Worm (Caenorhabditis elegans) whole organism, L1 larva: Measurements from ENCODE around the gene wht-4.

Experiments
- C04F5.9 ChIP-seq: sonication (generic microtip); optimal IDR thresholded peaks from 2 replicates; lab custom pipeline; 2016; ENCODE audit warnings: missing genetic modification characterization, missing compliant biosample characterization
- Y116A8C.19 ChIP-seq: sonication (generic microtip); optimal IDR thresholded peaks from 2 replicates; lab custom pipeline; 2016; ENCODE audit warnings: missing compliant biosample characterization, missing genetic modification characterization, borderline replicate concordance
- ceh-8 ChIP-seq: fragments of 200-800 bp; sonication (Bioruptor generic); optimal IDR thresholded peaks from 2 replicates; lab custom pipeline; 2018; ENCODE audit warnings: mild to moderate bottlenecking, missing genetic modification characterization, moderate library complexity, missing compliant biosample characterization
- ceh-88 ChIP-seq: fragments of 200-800 bp; sonication (Bioruptor generic); IDR thresholded peaks from 2 replicates; pipeline ENCODE4 v1.3.6; 2022; ENCODE audit warnings: missing genetic modification characterization, missing compliant biosample characterization
- ces-1 ChIP-seq: fragments of 150-350 bp; optimal IDR thresholded peaks from 2 replicates; lab custom pipeline; 2014; ENCODE audit warnings: missing biosample characterization, missing genetic modification reagents, missing genetic modification characterization
- dsc-1 ChIP-seq: sonication (generic microtip); optimal IDR thresholded peaks from 2 replicates; lab custom pipeline; 2016; ENCODE audit warnings: mild to moderate bottlenecking, missing genetic modification characterization, missing compliant biosample characterization
- efl-1 ChIP-seq, 4 experiments: fragments of 150-350 bp; optimal IDR thresholded peaks in 3 of 4; peaks in 1 of 4; 1 replicate in 1 of 4; 2 replicates in 3 of 4; lab custom pipeline; 2014; ENCODE audit warnings: missing biosample characterization in 2 of 4, missing genetic modification characterization in 2 of 4, missing genetic modification reagents in 2 of 4
- egl-27 ChIP-seq, 2 experiments: fragments of 150-350 bp in 1 of 2; sonication (generic microtip); optimal IDR thresholded peaks; 3 replicates each; lab custom pipeline; 2017 to 2018; ENCODE audit warnings: missing biosample characterization in 2 of 2, missing genetic modification characterization in 2 of 2, missing genetic modification reagents in 2 of 2
- elt-2 ChIP-seq: sonication (generic microtip); optimal IDR thresholded peaks from 2 replicates; lab custom pipeline; 2016; ENCODE audit warnings: missing genetic modification characterization, mild to moderate bottlenecking, inconsistent platforms, missing compliant biosample characterization, missing genetic modification reagents
- elt-3 ChIP-seq, 6 experiments: fragments of 150-350 bp in 1 of 6; sonication (generic microtip); optimal IDR thresholded peaks; 2 replicates each; lab custom pipeline; 2017 to 2018; ENCODE audit warnings: missing biosample characterization in 6 of 6, missing genetic modification characterization in 6 of 6, inconsistent platforms in 1 of 6
- fkh-8 ChIP-seq: sonication (generic microtip); optimal IDR thresholded peaks from 2 replicates; lab custom pipeline; 2016; ENCODE audit warnings: mild to moderate bottlenecking, missing genetic modification characterization, missing compliant biosample characterization
- fos-1 ChIP-seq: fragments of 150-350 bp; optimal IDR thresholded peaks from 2 replicates; lab custom pipeline; 2014; ENCODE audit warnings: missing biosample characterization, missing genetic modification characterization
- hlh-17 ChIP-seq: fragments of 200-800 bp; sonication (Bioruptor generic); optimal IDR thresholded peaks from 2 replicates; lab custom pipeline; 2018; ENCODE audit warnings: missing genetic modification characterization, mild to moderate bottlenecking, missing compliant biosample characterization, moderate library complexity, borderline replicate concordance
- isw-1 ChIP-seq: fragments of 200-800 bp; sonication (Bioruptor generic); IDR thresholded peaks from 2 replicates; pipeline ENCODE4 v1.3.6; 2022; ENCODE audit warnings: missing genetic modification characterization, missing compliant biosample characterization
- lin-14 ChIP-seq: fragments of 200-800 bp; sonication (Bioruptor generic); optimal IDR thresholded peaks from 2 replicates; lab custom pipeline; 2018; ENCODE audit warnings: mild to moderate bottlenecking, missing genetic modification characterization, moderate library complexity, missing compliant biosample characterization
- lin-15B ChIP-seq: fragments of 150-350 bp; sonication (generic microtip); optimal IDR thresholded peaks from 3 replicates; lab custom pipeline; 2014; ENCODE audit warnings: missing biosample characterization, missing genetic modification characterization
- lin-35 ChIP-seq, 2 experiments: fragments of 150-350 bp; optimal IDR thresholded peaks; 2 replicates each; lab custom pipeline; 2014; ENCODE audit warnings: missing biosample characterization in 2 of 2, missing genetic modification characterization in 2 of 2, missing genetic modification reagents in 2 of 2
- lin-39 ChIP-seq: fragments of 150-350 bp; optimal IDR thresholded peaks from 2 replicates; lab custom pipeline; 2014; ENCODE audit warnings: missing biosample characterization, missing genetic modification reagents, missing genetic modification characterization
- lir-3 ChIP-seq: sonication (generic microtip); optimal IDR thresholded peaks from 2 replicates; lab custom pipeline; 2016; ENCODE audit warnings: mild to moderate bottlenecking, missing genetic modification characterization, moderate library complexity, missing compliant biosample characterization; ENCODE audit not compliant: poor library complexity
- lsy-2 ChIP-seq, 2 experiments: fragments of 150-350 bp; optimal IDR thresholded peaks; 2 replicates each; lab custom pipeline; 2014; ENCODE audit warnings: missing biosample characterization in 2 of 2, missing genetic modification characterization in 2 of 2
- mab-9 ChIP-seq: fragments of 200-800 bp; sonication (Bioruptor generic); IDR thresholded peaks from 2 replicates; pipeline ENCODE4 v1.3.6; 2022; ENCODE audit warnings: missing genetic modification reagents, missing genetic modification characterization, missing compliant biosample characterization
- mdl-1 ChIP-seq, 2 experiments: fragments of 150-350 bp; optimal IDR thresholded peaks; 2 replicates each; lab custom pipeline; 2014 to 2017; ENCODE audit warnings: missing biosample characterization in 2 of 2, missing genetic modification characterization in 2 of 2, inconsistent platforms in 1 of 2
- mef-2 ChIP-seq: fragments of 150-350 bp; optimal IDR thresholded peaks from 2 replicates; lab custom pipeline; 2014; ENCODE audit warnings: missing biosample characterization, missing genetic modification characterization
- mep-1 ChIP-seq: fragments of 150-350 bp; optimal IDR thresholded peaks from 2 replicates; lab custom pipeline; 2014; ENCODE audit warnings: missing biosample characterization, missing genetic modification characterization
- nhr-11 ChIP-seq: fragments of 150-350 bp; optimal IDR thresholded peaks from 2 replicates; lab custom pipeline; 2014; ENCODE audit warnings: missing biosample characterization, missing genetic modification characterization
- nhr-12 ChIP-seq: sonication (generic microtip); optimal IDR thresholded peaks from 2 replicates; lab custom pipeline; 2017; ENCODE audit warnings: missing biosample characterization, missing genetic modification characterization
- nhr-19 ChIP-seq: fragments of 200-800 bp; sonication (Bioruptor generic); conservative IDR thresholded peaks from 2 replicates; pipeline ENCODE4 v1.3.6; 2022; ENCODE audit warnings: missing genetic modification characterization, missing compliant biosample characterization
- nhr-20 ChIP-seq: sonication (generic microtip); optimal IDR thresholded peaks from 2 replicates; lab custom pipeline; 2016; ENCODE audit warnings: mild to moderate bottlenecking, missing genetic modification characterization, missing compliant biosample characterization
- nhr-237 ChIP-seq: fragments of 150-350 bp; optimal IDR thresholded peaks from 2 replicates; lab custom pipeline; 2014; ENCODE audit warnings: missing biosample characterization, missing genetic modification characterization
- nhr-47 ChIP-seq: sonication (generic microtip); optimal IDR thresholded peaks from 2 replicates; lab custom pipeline; 2016; ENCODE audit warnings: mild to moderate bottlenecking, missing genetic modification characterization, moderate library complexity, missing compliant biosample characterization
- nhr-71 ChIP-seq: sonication (generic microtip); optimal IDR thresholded peaks from 2 replicates; lab custom pipeline; 2016; ENCODE audit warnings: mild to moderate bottlenecking, missing genetic modification characterization, moderate library complexity, missing compliant biosample characterization
- nhr-84 ChIP-seq: sonication (generic microtip); optimal IDR thresholded peaks from 2 replicates; lab custom pipeline; 2017; ENCODE audit warnings: missing biosample characterization, missing genetic modification characterization
- nhr-85 ChIP-seq: sonication (generic microtip); peaks from one replicate; lab custom pipeline; 2016; ENCODE audit warnings: missing genetic modification characterization, inconsistent platforms, missing compliant biosample characterization
- nhr-90 ChIP-seq: sonication (generic microtip); optimal IDR thresholded peaks from 2 replicates; lab custom pipeline; 2016; ENCODE audit warnings: mild to moderate bottlenecking, missing genetic modification characterization, missing compliant biosample characterization; ENCODE audit not compliant: poor library complexity
- pag-3 ChIP-seq: sonication (generic microtip); optimal IDR thresholded peaks from 2 replicates; lab custom pipeline; 2017; ENCODE audit warnings: missing genetic modification characterization, mild to moderate bottlenecking, missing compliant biosample characterization, antibody characterized with exemption, borderline replicate concordance; ENCODE audit not compliant: insufficient read depth
- skn-1 ChIP-seq: fragments of 150-350 bp; optimal IDR thresholded peaks from 2 replicates; lab custom pipeline; 2014; ENCODE audit warnings: missing biosample characterization, missing genetic modification characterization
- snpc-4 ChIP-seq: fragments of 150-350 bp; optimal IDR thresholded peaks from 2 replicates; lab custom pipeline; 2014; ENCODE audit warnings: missing biosample characterization, missing genetic modification characterization
- snu-23 ChIP-seq: sonication (generic microtip); optimal IDR thresholded peaks from 2 replicates; lab custom pipeline; 2016; ENCODE audit warnings: missing genetic modification characterization, missing compliant biosample characterization
- sup-37 ChIP-seq: fragments of 200-800 bp; sonication (Bioruptor generic); optimal IDR thresholded peaks from 2 replicates; lab custom pipeline; 2018; ENCODE audit warnings: mild to moderate bottlenecking, missing genetic modification characterization, missing compliant biosample characterization
- swsn-7 ChIP-seq: sonication (generic microtip); optimal IDR thresholded peaks from 2 replicates; lab custom pipeline; 2016; ENCODE audit warnings: missing genetic modification characterization, missing compliant biosample characterization
- tbx-2 ChIP-seq: sonication (generic microtip); optimal IDR thresholded peaks from 2 replicates; lab custom pipeline; 2016; ENCODE audit warnings: missing genetic modification characterization, missing compliant biosample characterization
- tlp-1 ChIP-seq: fragments of 150-350 bp; optimal IDR thresholded peaks from 2 replicates; lab custom pipeline; 2014; ENCODE audit warnings: missing biosample characterization, missing genetic modification characterization
- unc-98 ChIP-seq: fragments of 200-800 bp; sonication (Bioruptor generic); IDR thresholded peaks from 2 replicates; pipeline ENCODE4 v1.3.6; 2022; ENCODE audit warnings: missing genetic modification characterization, missing compliant biosample characterization
- xbp-1 ChIP-seq: sonication (generic microtip); optimal IDR thresholded peaks from 2 replicates; lab custom pipeline; 2016; ENCODE audit warnings: missing genetic modification characterization, missing compliant biosample characterization
- zag-1 ChIP-seq: fragments of 150-350 bp; optimal IDR thresholded peaks from 2 replicates; lab custom pipeline; 2014; ENCODE audit warnings: missing biosample characterization, missing genetic modification characterization
- ztf-4 ChIP-seq: fragments of 150-350 bp; optimal IDR thresholded peaks from 2 replicates; lab custom pipeline; 2014; ENCODE audit warnings: missing biosample characterization, missing genetic modification characterization

The wht-4 gene

ce11 chrII:3296644-3297043 is 17.9 kb downstream of the wht-4 start, which contains the start of gene btb-16:
TSS of gene btb-16 (plus strand) at chrII:3296883.
- no peak for TF ChIP-seq nhr-12 (tag; lab: Kevin White, UChicago)
- no peak for TF ChIP-seq nhr-47 (tag; lab: Kevin White, UChicago)
- TF ChIP-seq snpc-4 (tag; lab: Kevin White, UChicago) = no peak
- TF ChIP-seq nhr-20 (tag; lab: Kevin White, UChicago) = no peak
- TF ChIP-seq ces-1 (GFP tag; lab: Kevin White, UChicago) = no peak
- no peak for TF ChIP-seq ceh-88
- no peak for TF ChIP-seq zag-1
- TF ChIP-seq lin-35 (GFP tag; optimal IDR thresholded peaks at IDR 0.05; lab: Kevin White, UChicago) = peak in 1 of 2 experiments; percentile 22
- no peak for TF ChIP-seq C04F5.9
- no peak for TF ChIP-seq nhr-11 (tag; lab: Kevin White, UChicago)
- TF ChIP-seq ceh-8 = no peak
- no peak for TF ChIP-seq isw-1
- TF ChIP-seq lin-39 (tag; lab: Kevin White, UChicago) = no peak
- peak; percentile 70 for TF ChIP-seq elt-2 (tag; lab: Kevin White, UChicago)
- no peak for TF ChIP-seq mdl-1 (tag; optimal IDR thresholded peaks at IDR 0.05; lab: Kevin White, UChicago)
- TF ChIP-seq efl-1 (optimal IDR thresholded peaks at IDR 0.05; lab: Kevin White, UChicago) = no peak
- peak in 1 of 2 experiments; percentile 77 for TF ChIP-seq efl-1 (GFP tag; optimal IDR thresholded peaks at IDR 0.05 in 1 of 2; lab: Kevin White, UChicago)
- TF ChIP-seq, all 84 proteins: peak for 3

ce11 chrII:3297914-3298313 is 19.2 kb downstream of the wht-4 start, which contains the start of gene btb-18:
TSS of gene btb-18 (plus strand) at chrII:3298214.
- no peak for TF ChIP-seq nhr-237 (tag; lab: Kevin White, UChicago)
- TF ChIP-seq mab-9 = no peak
- TF ChIP-seq lir-3 (tag; lab: Kevin White, UChicago) = no peak
- TF ChIP-seq hlh-17 (GFP tag; lab: Kevin White, UChicago) = no peak
- TF ChIP-seq xbp-1 (tag; lab: Kevin White, UChicago) = no peak
- TF ChIP-seq isw-1 = no peak
- TF ChIP-seq mef-2 (tag; lab: Kevin White, UChicago) = no peak
- TF ChIP-seq fkh-8 (tag; lab: Kevin White, UChicago) = no peak
- no peak for TF ChIP-seq fos-1 (tag; lab: Kevin White, UChicago)
- TF ChIP-seq ceh-88 = no peak
- TF ChIP-seq tlp-1 = no peak
- TF ChIP-seq dsc-1 (tag; lab: Kevin White, UChicago) = no peak
- no peak for TF ChIP-seq sup-37 (GFP tag; lab: Kevin White, UChicago)
- TF ChIP-seq tbx-2 (tag; lab: Kevin White, UChicago) = no peak
- no peak for TF ChIP-seq pag-3
- TF ChIP-seq nhr-11 (tag; lab: Kevin White, UChicago) = no peak
- no peak for TF ChIP-seq nhr-90 (tag; lab: Kevin White, UChicago)
- no peak for TF ChIP-seq lin-39 (tag; lab: Kevin White, UChicago)

- no peak for TF ChIP-seq nhr-84
- no peak for TF ChIP-seq skn-1
- no peak for TF ChIP-seq Y116A8C.19
- no peak for TF ChIP-seq efl-1 (optimal IDR thresholded peaks at IDR 0.05; lab: Kevin White, UChicago)
- TF ChIP-seq efl-1 (GFP tag; optimal IDR thresholded peaks at IDR 0.05 in 1 of 2; lab: Kevin White, UChicago) = peak in 1 of 2 experiments; percentile 66
- TF ChIP-seq ztf-4 = no peak
- no peak for TF ChIP-seq egl-27 (tag; optimal IDR thresholded peaks at IDR 0.05; lab: Kevin White, UChicago)
- no peak for TF ChIP-seq dsc-1 (tag; lab: Kevin White, UChicago)
- TF ChIP-seq nhr-90 (tag; lab: Kevin White, UChicago) = no peak
- TF ChIP-seq elt-3 (tag; optimal IDR thresholded peaks at IDR 0.05; lab: Kevin White, UChicago) = no peak
Measured at ce11 chrII:3299457-3299856, 20.7 kb downstream of the wht-4 start, which contains the start of gene btb-22. TSS of gene btb-22 (plus strand) at chrII:3299757.

DNA sequence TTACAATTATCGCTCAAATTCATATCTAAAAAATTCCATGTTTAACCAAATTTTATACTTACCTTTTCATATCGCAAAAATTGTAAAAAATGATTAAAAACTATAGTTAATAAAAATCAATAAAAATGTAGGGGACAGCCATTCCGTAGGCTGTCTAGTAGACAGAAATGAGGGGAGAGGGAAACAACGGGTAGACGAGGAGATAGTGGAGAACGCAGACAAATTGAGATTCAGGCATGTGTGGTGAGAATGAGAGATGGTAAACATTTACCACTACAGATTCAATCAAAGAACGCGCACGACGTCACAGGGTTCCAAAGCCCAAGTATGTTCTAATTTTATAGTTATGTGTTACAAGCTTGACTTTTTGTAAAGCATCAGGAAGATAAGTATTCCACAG is 24.8 kb downstream of the wht-4 start:
- no peak for TF ChIP-seq mab-9
- TF ChIP-seq skn-1 = no peak
- TF ChIP-seq nhr-47 (tag; lab: Kevin White, UChicago) = peak; percentile 16
- no peak for TF ChIP-seq mep-1 (tag; lab: Kevin White, UChicago)
- TF ChIP-seq efl-1 (optimal IDR thresholded peaks at IDR 0.05; lab: Kevin White, UChicago) = peak; percentile 12 to 16
- TF ChIP-seq efl-1 (GFP tag; optimal IDR thresholded peaks at IDR 0.05 in 1 of 2; lab: Kevin White, UChicago) = peak in 1 of 2 experiments; percentile 14
- TF ChIP-seq nhr-19 (GFP tag; lab: Robert Waterston, UW) = peak; percentile 56
- peak; percentile 45 for TF ChIP-seq lin-14 (GFP tag; lab: Kevin White, UChicago)
- TF ChIP-seq lsy-2 (tag; optimal IDR thresholded peaks at IDR 0.05; lab: Kevin White, UChicago) = peak in 1 of 2 experiments; percentile 23
- peak; percentile 75 for TF ChIP-seq nhr-85
- TF ChIP-seq snu-23 (GFP tag; lab: Kevin White, UChicago) = peak; percentile 33
- no peak for TF ChIP-seq lin-15B (tag; lab: Kevin White, UChicago)
- TF ChIP-seq elt-3 (tag; optimal IDR thresholded peaks at IDR 0.05; lab: Kevin White, UChicago) = peak in 1 of 6 experiments; percentile 4
- TF ChIP-seq unc-98 (GFP tag; lab: Robert Waterston, UW) = no peak
- peak; percentile 10 for TF ChIP-seq nhr-71 (tag; lab: Kevin White, UChicago)
- TF ChIP-seq swsn-7 = no peak
